Fruit fly (Drosophila melanogaster) whole organism, embryonic: ENCODE data around the gene CG5883.

Source experiments
- Ada2b ChIP-seq: fragments of 200-800 bp; sonication (Bioruptor generic); IDR thresholded peaks from 2 replicates; pipeline ENCODE4 v1.3.6; 2022; ENCODE audit warnings: missing biosample characterization, missing genetic modification characterization
- Asciz ChIP-seq: fragments of 200-800 bp; sonication (Bioruptor generic); optimal IDR thresholded peaks from 2 replicates; lab custom pipeline; 2017; ENCODE audit warnings: missing biosample characterization, mild to moderate bottlenecking, missing genetic modification characterization, missing genetic modification reagents
- CG10321 ChIP-seq: fragments of 200-800 bp; sonication (Bioruptor generic); IDR thresholded peaks from 2 replicates; pipeline ENCODE4 v1.3.6; 2022; ENCODE audit warnings: missing biosample characterization, missing genetic modification characterization
- CG10462 ChIP-seq: fragments of 200-800 bp; sonication (Bioruptor generic); optimal IDR thresholded peaks from 2 replicates; lab custom pipeline; 2016; ENCODE audit warnings: missing biosample characterization, missing genetic modification characterization
- CG10959 ChIP-seq: fragments of 200-800 bp; sonication (Bioruptor generic); IDR thresholded peaks from 2 replicates; pipeline ENCODE4 v1.3.6; 2022; ENCODE audit warnings: missing biosample characterization, missing genetic modification characterization
- CG11247 ChIP-seq: fragments of 200-800 bp; sonication (Bioruptor generic); IDR thresholded peaks from 2 replicates; pipeline ENCODE4 v1.3.6; 2022; ENCODE audit warnings: missing biosample characterization, missing genetic modification characterization
- CG12391 ChIP-seq: fragments of 200-800 bp; sonication (Bioruptor generic); optimal IDR thresholded peaks from 3 replicates; lab custom pipeline; 2018; ENCODE audit warnings: missing biosample characterization, mild to moderate bottlenecking, missing genetic modification characterization, moderate library complexity
- CG13424 ChIP-seq: fragments of 200-800 bp; sonication (Bioruptor generic); optimal IDR thresholded peaks from 2 replicates; lab custom pipeline; 2019; ENCODE audit warnings: missing biosample characterization, mild to moderate bottlenecking, missing genetic modification characterization, moderate library complexity
- CG14050 ChIP-seq: fragments of 200-800 bp; sonication (Bioruptor generic); IDR thresholded peaks from 3 replicates; pipeline ENCODE4 v1.3.6; 2022; ENCODE audit warnings: missing biosample characterization, missing genetic modification characterization
- CG15269 ChIP-seq: fragments of 200-800 bp; sonication (Bioruptor generic); optimal IDR thresholded peaks from 2 replicates; lab custom pipeline; 2018; ENCODE audit warnings: missing biosample characterization, mild to moderate bottlenecking, missing genetic modification characterization, moderate library complexity
- CG15514 ChIP-seq: fragments of 200-800 bp; sonication (Bioruptor generic); optimal IDR thresholded peaks from 3 replicates; lab custom pipeline; 2017; ENCODE audit warnings: missing biosample characterization, missing genetic modification characterization, mild to moderate bottlenecking, moderate library complexity, missing genetic modification reagents
- CG16815 ChIP-seq: fragments of 200-800 bp; sonication (Bioruptor generic); optimal IDR thresholded peaks from 3 replicates; lab custom pipeline; 2017; ENCODE audit warnings: missing biosample characterization, mild to moderate bottlenecking, missing genetic modification characterization
- CG1832 ChIP-seq: fragments of 200-800 bp; sonication (Bioruptor generic); optimal IDR thresholded peaks from 2 replicates; lab custom pipeline; 2017; ENCODE audit warnings: missing biosample characterization, mild to moderate bottlenecking, missing genetic modification characterization, inconsistent platforms
- CG3995 ChIP-seq: fragments of 200-800 bp; sonication (Bioruptor generic); optimal IDR thresholded peaks from 3 replicates; lab custom pipeline; 2016; ENCODE audit warnings: missing biosample characterization, missing genetic modification characterization
- CG42726 ChIP-seq: fragments of 200-800 bp; sonication (Bioruptor generic); IDR thresholded peaks from 2 replicates; pipeline ENCODE4 v1.3.6; 2022; ENCODE audit warnings: missing biosample characterization, missing genetic modification characterization; ENCODE audit not compliant: partially characterized antibody
- CG4282 ChIP-seq: fragments of 200-800 bp; sonication (Bioruptor generic); optimal IDR thresholded peaks from 2 replicates; lab custom pipeline; 2016; ENCODE audit warnings: missing biosample characterization, missing genetic modification characterization
- CG43689 ChIP-seq: fragments of 200-800 bp; sonication (Bioruptor generic); IDR thresholded peaks from 2 replicates; pipeline ENCODE4 v1.3.6; 2022; ENCODE audit warnings: missing biosample characterization, missing genetic modification characterization
- CG6689 ChIP-seq: fragments of 200-800 bp; sonication (Bioruptor generic); IDR thresholded peaks from 2 replicates; pipeline ENCODE4 v1.3.6; 2022; ENCODE audit warnings: missing biosample characterization, missing genetic modification characterization
- CG6791 ChIP-seq: fragments of 200-800 bp; sonication (Bioruptor generic); IDR thresholded peaks from 3 replicates; pipeline ENCODE4 v1.3.6; 2022; ENCODE audit warnings: missing biosample characterization, missing genetic modification characterization; ENCODE audit not compliant: partially characterized antibody
- CG7271 ChIP-seq: fragments of 200-800 bp; sonication (Bioruptor generic); optimal IDR thresholded peaks from 2 replicates; lab custom pipeline; 2018; ENCODE audit warnings: missing biosample characterization, mild to moderate bottlenecking, missing genetic modification characterization, moderate library complexity
- CG8478 ChIP-seq: fragments of >200 bp; optimal IDR thresholded peaks from 2 replicates; lab custom pipeline; 2018
- Deaf1 ChIP-seq: fragments of 200-800 bp; optimal IDR thresholded peaks from 3 replicates; lab custom pipeline; 2019; ENCODE audit warnings: missing biosample characterization, mild to moderate bottlenecking, missing genetic modification characterization, moderate library complexity
- HHEX ChIP-seq: fragments of 200-800 bp; sonication (Bioruptor generic); optimal IDR thresholded peaks from 3 replicates; lab custom pipeline; 2017; ENCODE audit warnings: missing biosample characterization, mild to moderate bottlenecking, missing genetic modification characterization, missing genetic modification reagents
- Kr ChIP-seq: fragments of 200-800 bp; sonication (Bioruptor generic); optimal IDR thresholded peaks from 2 replicates; lab custom pipeline; 2017; ENCODE audit warnings: missing biosample characterization, mild to moderate bottlenecking, missing genetic modification characterization
- NC2α ChIP-seq: fragments of 200-800 bp; sonication (Bioruptor generic); optimal IDR thresholded peaks from 2 replicates; lab custom pipeline; 2016; ENCODE audit warnings: missing biosample characterization, missing genetic modification characterization
- Nf-YA ChIP-seq: fragments of 200-800 bp; sonication (Bioruptor generic); IDR thresholded peaks from 2 replicates; pipeline ENCODE4 v1.3.6; 2022; ENCODE audit warnings: missing biosample characterization, missing genetic modification characterization
- Nf-YB ChIP-seq: fragments of 200-800 bp; sonication (Bioruptor generic); optimal IDR thresholded peaks from 3 replicates; lab custom pipeline; 2019; ENCODE audit warnings: missing biosample characterization, mild to moderate bottlenecking, missing genetic modification characterization, moderate library complexity
- Nf-YC ChIP-seq: fragments of 200-800 bp; optimal IDR thresholded peaks from 3 replicates; lab custom pipeline; 2019; ENCODE audit warnings: missing biosample characterization, mild to moderate bottlenecking, missing genetic modification characterization, moderate library complexity
- PHDP ChIP-seq: fragments of 200-800 bp; sonication (Bioruptor generic); optimal IDR thresholded peaks from 3 replicates; lab custom pipeline; 2018; ENCODE audit warnings: missing biosample characterization, mild to moderate bottlenecking, missing genetic modification characterization, moderate library complexity
- Pdp1 ChIP-seq, 2 experiments: fragments of 200-800 bp; sonication (Bioruptor generic); optimal IDR thresholded peaks; 3 replicates each; lab custom pipeline; 2016; ENCODE audit warnings: missing biosample characterization in 2 of 2, missing genetic modification characterization in 2 of 2, mild to moderate bottlenecking in 1 of 2, moderate library complexity in 1 of 2
- Rx ChIP-seq: fragments of 200-800 bp; sonication (Bioruptor generic); IDR thresholded peaks from 2 replicates; pipeline ENCODE4 v1.3.6; 2022; ENCODE audit warnings: missing biosample characterization, missing genetic modification characterization
- Scr ChIP-seq: fragments of 200-800 bp; sonication (Bioruptor generic); IDR thresholded peaks from 2 replicates; pipeline ENCODE4 v1.3.6; 2022; ENCODE audit warnings: missing biosample characterization, missing genetic modification characterization; ENCODE audit not compliant: partially characterized antibody
- ab ChIP-seq: fragments of 200-800 bp; sonication (Bioruptor generic); optimal IDR thresholded peaks from 2 replicates; lab custom pipeline; 2016; ENCODE audit warnings: missing biosample characterization, missing genetic modification characterization
- ase ChIP-seq: fragments of 200-800 bp; sonication (Bioruptor generic); IDR thresholded peaks from 3 replicates; pipeline ENCODE4 v1.3.6; 2022; ENCODE audit warnings: missing biosample characterization, missing genetic modification characterization
- bsh ChIP-seq, 2 experiments: fragments of 200-800 bp; sonication (Bioruptor generic); optimal IDR thresholded peaks; 2 replicates each; lab custom pipeline; 2017 to 2018; ENCODE audit warnings: mild to moderate bottlenecking in 2 of 2, missing biosample characterization in 2 of 2, missing genetic modification characterization in 2 of 2, moderate library complexity in 1 of 2
- cato ChIP-seq: fragments of 200-800 bp; sonication (Bioruptor generic); optimal IDR thresholded peaks from 2 replicates; lab custom pipeline; 2016; ENCODE audit warnings: missing biosample characterization, missing genetic modification characterization, borderline replicate concordance
- caup ChIP-seq: fragments of 200-800 bp; sonication (Bioruptor generic); optimal IDR thresholded peaks from 3 replicates; lab custom pipeline; 2017; ENCODE audit warnings: missing biosample characterization, mild to moderate bottlenecking, missing genetic modification characterization, moderate library complexity; ENCODE audit not compliant: severe bottlenecking
- chinmo ChIP-seq: fragments of 200-800 bp; sonication (Bioruptor generic); IDR thresholded peaks from 4 replicates; pipeline ENCODE4 v1.3.6; 2022; ENCODE audit warnings: missing biosample characterization, missing genetic modification characterization; ENCODE audit not compliant: partially characterized antibody
- fu2 ChIP-seq: fragments of 200-800 bp; sonication (Bioruptor generic); optimal IDR thresholded peaks from 2 replicates; lab custom pipeline; 2016; ENCODE audit warnings: missing biosample characterization, missing genetic modification characterization
- otp ChIP-seq: fragments of 200-800 bp; sonication (Bioruptor generic); IDR thresholded peaks from 3 replicates; pipeline ENCODE4, ENCODE4 v1.3.6; 2022; ENCODE audit warnings: missing biosample characterization, missing genetic modification characterization
- ranshi ChIP-seq: fragments of 200-800 bp; sonication (Bioruptor generic); IDR thresholded peaks from 2 replicates; pipeline ENCODE4 v1.3.6; 2022; ENCODE audit warnings: missing biosample characterization, missing genetic modification characterization
- run ChIP-seq: fragments of 200-800 bp; sonication (Bioruptor generic); optimal IDR thresholded peaks from 3 replicates; lab custom pipeline; 2018; ENCODE audit warnings: missing biosample characterization, mild to moderate bottlenecking, missing genetic modification characterization
- scrt ChIP-seq: fragments of 200-800 bp; sonication (Bioruptor generic); optimal IDR thresholded peaks from 2 replicates; lab custom pipeline; 2018; ENCODE audit warnings: missing biosample characterization, mild to moderate bottlenecking, missing genetic modification characterization, moderate library complexity
- seq ChIP-seq: fragments of 200-800 bp; sonication (Bioruptor generic); IDR thresholded peaks from 2 replicates; pipeline ENCODE4 v1.3.6; 2022; ENCODE audit warnings: missing biosample characterization, missing genetic modification characterization
- sob ChIP-seq: fragments of 200-800 bp; sonication (Bioruptor generic); IDR thresholded peaks from 2 replicates; pipeline ENCODE4 v1.3.6; 2022; ENCODE audit warnings: missing biosample characterization, missing genetic modification characterization
- vfl ChIP-seq: fragments of 200-800 bp; sonication (Bioruptor generic); optimal IDR thresholded peaks from 2 replicates; lab custom pipeline; 2016; ENCODE audit warnings: missing biosample characterization, missing genetic modification characterization
- wdn ChIP-seq: fragments of 200-800 bp; sonication (Bioruptor generic); IDR thresholded peaks from 2 replicates; pipeline ENCODE4 v1.3.6; 2022; ENCODE audit warnings: missing biosample characterization, missing genetic modification characterization
- zfh1 ChIP-seq: fragments of 200-800 bp; sonication (Bioruptor generic); IDR thresholded peaks from 3 replicates; pipeline ENCODE4 v1.3.6; 2022; ENCODE audit warnings: missing biosample characterization, missing genetic modification characterization

CG5883 gene

DNA sequence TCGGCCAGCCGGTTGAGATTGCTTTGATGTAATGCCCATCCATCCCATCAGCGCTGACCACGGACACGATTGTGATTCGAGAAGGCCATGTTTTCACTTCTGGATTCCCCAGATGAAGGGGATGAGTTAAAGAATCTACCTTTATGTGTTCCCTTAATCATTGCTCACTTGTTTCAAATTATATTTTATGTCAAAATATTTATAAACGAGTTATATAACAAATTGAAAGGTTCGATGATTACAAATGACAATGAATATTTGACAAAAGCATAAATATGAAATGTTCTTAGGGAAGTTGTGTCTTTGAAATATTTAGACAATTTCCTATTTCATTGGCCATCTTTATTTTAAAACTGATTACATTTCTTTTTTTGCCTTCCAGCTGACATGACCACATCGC lies 13.0 kb downstream of the CG5883 start:
- TF ChIP-seq Pdp1 (GFP tag; optimal IDR thresholded peaks at IDR 0.05; lab: Kevin White, UChicago) (peak in 1 of 2 experiments; percentile 73), CG4282 (GFP tag; lab: Kevin White, UChicago) (no peak)

DNA sequence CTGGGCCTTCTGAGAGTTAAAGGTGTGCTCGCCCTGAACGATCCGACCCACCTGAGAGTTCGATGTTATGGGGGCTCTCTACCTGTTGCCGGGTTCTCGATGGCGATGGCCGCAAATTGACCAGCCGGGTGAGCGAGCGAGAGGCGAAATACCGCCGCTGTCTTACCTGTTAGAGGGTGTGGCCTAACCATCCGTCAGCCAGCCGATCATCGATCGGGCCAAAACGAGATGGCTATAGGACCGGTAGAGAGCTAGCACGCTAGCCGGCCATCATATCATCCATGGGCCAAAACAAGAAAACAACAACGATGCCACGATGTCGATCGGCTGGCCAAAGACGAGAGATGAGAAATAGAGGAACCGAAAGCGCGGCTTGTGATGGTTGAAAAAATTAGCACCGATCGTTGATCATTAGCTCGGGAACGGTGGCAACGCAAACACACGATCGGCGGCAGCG lies 17.3 kb downstream of the CG5883 start, which contains the start of gene byn:
byn (plus strand) TSS at position 407 of the 457 bp plus-strand sequence.
- 0 out of 2 replicates have a peak, but pooled peaks have one; percentile 16 for TF ChIP-seq ranshi (GFP tag; lab: Robert Waterston, UW)
- TF ChIP-seq otp = 0 out of 3 replicates have a peak, but pooled peaks have one; percentile 31
- TF ChIP-seq chinmo (GFP tag; lab: Robert Waterston, UW) = 0 out of 4 replicates have a peak, but pooled peaks have one; percentile 31
- TF ChIP-seq Ada2b = no peak
- peak; percentile 84 for TF ChIP-seq CG1832 (GFP tag; lab: Kevin White, UChicago)
- no peak for TF ChIP-seq bsh (GFP tag; optimal IDR thresholded peaks at IDR 0.05; lab: Kevin White, UChicago)
- peak; percentile 5 for TF ChIP-seq vfl (GFP tag; lab: Kevin White, UChicago)
- peak; percentile 91 for TF ChIP-seq CG10321 (GFP tag; lab: Robert Waterston, UW)
- 0 out of 2 replicates have a peak, but pooled peaks have one; percentile 13 for TF ChIP-seq sob (GFP tag; lab: Robert Waterston, UW)
- TF ChIP-seq CG14050 (GFP tag; lab: Robert Waterston, UW) = no peak
- peak; percentile 95 for TF ChIP-seq Nf-YC (tag; lab: Kevin White, UChicago)
- TF ChIP-seq CG42726 (GFP tag; lab: Robert Waterston, UW) = 0 out of 2 replicates have a peak, but pooled peaks have one; percentile 32
- TF ChIP-seq CG3995 (GFP tag; lab: Kevin White, UChicago) = no peak
- peak; percentile 95 for TF ChIP-seq Nf-YB
- 0 out of 2 replicates have a peak, but pooled peaks have one; percentile 11 for TF ChIP-seq Scr
- 0 out of 3 replicates have a peak, but pooled peaks have one; percentile 10 for TF ChIP-seq CG6791
- no peak for TF ChIP-seq ase (GFP tag; lab: Robert Waterston, UW)
- peak; percentile 45; the same call in 1 of the 2 replicates for TF ChIP-seq Nf-YA
- TF ChIP-seq CG8478 = peak; percentile 44
- TF ChIP-seq Deaf1 (tag; lab: Kevin White, UChicago) = peak; percentile 64

DNA sequence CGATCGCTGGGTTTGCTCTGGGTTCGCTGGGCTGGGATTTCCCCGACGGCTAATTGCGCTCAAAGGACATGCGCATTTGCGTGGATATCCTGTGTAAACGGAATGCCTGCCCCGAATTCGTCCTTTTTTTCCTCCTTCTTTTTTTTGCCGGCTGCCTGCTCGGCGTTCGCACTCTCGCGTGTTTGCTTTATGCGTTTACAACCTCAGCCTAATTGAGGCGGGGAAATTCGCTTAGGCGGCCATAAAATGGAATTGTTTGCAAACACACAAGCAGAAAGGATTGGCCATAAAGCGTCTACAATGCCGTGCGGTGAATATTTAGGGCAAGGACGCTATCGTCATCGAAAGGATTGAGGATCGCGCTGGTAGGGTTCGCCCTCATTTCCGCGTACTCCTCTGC lies 19.3 kb downstream of the CG5883 start:
- no peak for TF ChIP-seq Asciz
- no peak for TF ChIP-seq CG15514 (GFP tag; lab: Kevin White, UChicago)
- TF ChIP-seq CG10959 (GFP tag; lab: Robert Waterston, UW) = no peak
- no peak for TF ChIP-seq cato (GFP tag; lab: Kevin White, UChicago)
- no peak for TF ChIP-seq run (tag; lab: Kevin White, UChicago)
- no peak for TF ChIP-seq caup (GFP tag; lab: Kevin White, UChicago)
- TF ChIP-seq HHEX (GFP tag; lab: Kevin White, UChicago) = no peak
- TF ChIP-seq wdn (GFP tag; lab: Robert Waterston, UW) = no peak
- TF ChIP-seq CG14050 (GFP tag; lab: Robert Waterston, UW) = no peak
- TF ChIP-seq ab (GFP tag; lab: Kevin White, UChicago) = no peak
- TF ChIP-seq Rx (GFP tag; lab: Robert Waterston, UW) = no peak
- peak; percentile 44 for TF ChIP-seq Kr
- no peak for TF ChIP-seq CG16815 (GFP tag; lab: Kevin White, UChicago)
- no peak for TF ChIP-seq CG10462
- TF ChIP-seq CG7271 (tag; lab: Kevin White, UChicago) = peak; percentile 91
- TF ChIP-seq CG6689 = no peak
- TF ChIP-seq zfh1 (GFP tag; lab: Robert Waterston, UW) = no peak
- TF ChIP-seq scrt (GFP tag; lab: Kevin White, UChicago) = no peak
- no peak for TF ChIP-seq CG43689 (GFP tag; lab: Robert Waterston, UW)
- no peak for TF ChIP-seq NC2α
- no peak for TF ChIP-seq CG15269
- TF ChIP-seq CG13424 (tag; lab: Kevin White, UChicago) = no peak
- TF ChIP-seq CG12391 (tag; lab: Kevin White, UChicago) = no peak
- TF ChIP-seq CG4282 (GFP tag; lab: Kevin White, UChicago) = no peak
- 0 out of 2 replicates have a peak, but pooled peaks have one; percentile 2 for TF ChIP-seq CG11247 (GFP tag; lab: Robert Waterston, UW)
- TF ChIP-seq PHDP (tag; lab: Kevin White, UChicago) = no peak
- TF ChIP-seq seq = no peak
- TF ChIP-seq fu2 (GFP tag; lab: Kevin White, UChicago) = no peak
